Fruit fly (Drosophila melanogaster) whole organism, wandering third instar larva: ENCODE measurements around the gene CG5646.
A peak's percentile ranks its signal among the peaks of the same experiment; 100 is the strongest.

Experiments
- Abd-B ChIP-seq: fragments of >200 bp; optimal IDR thresholded peaks from 2 replicates; lab custom pipeline; 2017; ENCODE audit warnings: missing biosample characterization, missing genetic modification characterization
- CG32264 ChIP-seq: fragments of 200-800 bp; sonication (Bioruptor generic); optimal IDR thresholded peaks from 2 replicates; lab custom pipeline; 2016; ENCODE audit warnings: missing biosample characterization, missing genetic modification characterization
- CG9705 ChIP-seq: fragments of 200-800 bp; sonication (Bioruptor generic); optimal IDR thresholded peaks from 2 replicates; lab custom pipeline; 2018; ENCODE audit warnings: missing biosample characterization, mild to moderate bottlenecking, missing genetic modification characterization
- CrebA ChIP-seq: fragments of 200-800 bp; sonication (Bioruptor generic); optimal IDR thresholded peaks from 2 replicates; lab custom pipeline; 2016; ENCODE audit warnings: missing biosample characterization, mild to moderate bottlenecking, missing genetic modification characterization, borderline replicate concordance
- Dfd ChIP-seq: fragments of >200 bp; optimal IDR thresholded peaks from 2 replicates; lab custom pipeline; 2017; ENCODE audit warnings: missing biosample characterization, missing genetic modification characterization
- Dif ChIP-seq: fragments of 200-275, 200-300 bp; sonication (Bioruptor generic); optimal IDR thresholded peaks from 2 replicates; lab custom pipeline; 2018; ENCODE audit warnings: missing biosample characterization, missing genetic modification characterization; ENCODE audit not compliant: partially characterized antibody
- GATAd ChIP-seq: sonication (Bioruptor generic); optimal IDR thresholded peaks from 2 replicates; lab custom pipeline; 2016; ENCODE audit warnings: missing biosample characterization, missing genetic modification characterization
- HLH106 ChIP-seq: fragments of 200-800 bp; optimal IDR thresholded peaks from 3 replicates; lab custom pipeline; 2019; ENCODE audit warnings: missing biosample characterization, mild to moderate bottlenecking, missing genetic modification characterization, moderate library complexity
- Hnf4 ChIP-seq: fragments of 200-800 bp; sonication (Bioruptor generic); optimal IDR thresholded peaks from 2 replicates; lab custom pipeline; 2016; ENCODE audit warnings: missing biosample characterization, mild to moderate bottlenecking, missing genetic modification characterization
- Hr78 ChIP-seq: fragments of >200 bp; optimal IDR thresholded peaks from 2 replicates; lab custom pipeline; 2017; ENCODE audit warnings: missing biosample characterization, missing genetic modification characterization
- Hr83 ChIP-seq: fragments of 200-300 bp; sonication (Bioruptor generic); optimal IDR thresholded peaks from 2 replicates; lab custom pipeline; 2016; ENCODE audit warnings: missing biosample characterization, mild to moderate bottlenecking, missing genetic modification characterization, moderate library complexity; ENCODE audit not compliant: poor library complexity, severe bottlenecking
- Jra ChIP-seq: sonication (Bioruptor generic); optimal IDR thresholded peaks from 2 replicates; lab custom pipeline; 2016; ENCODE audit warnings: missing biosample characterization, missing genetic modification characterization
- Mio ChIP-seq: sonication (Bioruptor generic); optimal IDR thresholded peaks from 2 replicates; lab custom pipeline; 2016; ENCODE audit warnings: missing biosample characterization, missing genetic modification characterization
- Myc ChIP-seq: fragments of >200 bp; optimal IDR thresholded peaks from 2 replicates; lab custom pipeline; 2017
- N ChIP-seq: fragments of >200 bp; optimal IDR thresholded peaks from 2 replicates; lab custom pipeline; 2018; ENCODE audit warnings: missing biosample characterization, missing external identifiers, missing genetic modification characterization
- OdsH ChIP-seq: fragments of 200-800 bp; sonication (Bioruptor generic); optimal IDR thresholded peaks from 2 replicates; lab custom pipeline; 2016; ENCODE audit warnings: missing biosample characterization, mild to moderate bottlenecking, missing genetic modification characterization
- Rel ChIP-seq, 2 experiments: fragments of 200-800 bp; sonication (Bioruptor generic) in 1 of 2; optimal IDR thresholded peaks; 2 replicates in 1 of 2; 3 replicates in 1 of 2; lab custom pipeline; 2016 to 2019; ENCODE audit warnings: mild to moderate bottlenecking in 2 of 2, missing biosample characterization in 2 of 2, missing genetic modification characterization in 2 of 2, moderate library complexity in 1 of 2
- Sp1 ChIP-seq: fragments of 200-800 bp; sonication (Bioruptor generic); optimal IDR thresholded peaks from 3 replicates; lab custom pipeline; 2019; ENCODE audit warnings: missing biosample characterization, mild to moderate bottlenecking, missing genetic modification characterization, moderate library complexity
- Vsx2 ChIP-seq: fragments of 200-300, 225-300 bp; sonication (Bioruptor generic); optimal IDR thresholded peaks from 2 replicates; lab custom pipeline; 2018; ENCODE audit warnings: missing biosample characterization, missing genetic modification characterization; ENCODE audit not compliant: partially characterized antibody
- br ChIP-seq: fragments of 200-800 bp; sonication (Bioruptor generic); optimal IDR thresholded peaks from 2 replicates; lab custom pipeline; 2016; ENCODE audit warnings: missing biosample characterization, missing genetic modification characterization
- brk ChIP-seq: fragments of 200-800 bp; sonication (Bioruptor generic); optimal IDR thresholded peaks from 2 replicates; lab custom pipeline; 2016; ENCODE audit warnings: missing biosample characterization, mild to moderate bottlenecking, missing genetic modification characterization
- dl ChIP-seq, 2 experiments: fragments of 175-275, 200-275 bp in 1 of 2; fragments of 200-275 bp in 1 of 2; sonication (Bioruptor generic); optimal IDR thresholded peaks; lab custom pipeline; 2018; ENCODE audit warnings: mild to moderate bottlenecking in 2 of 2, missing biosample characterization in 2 of 2, missing genetic modification characterization in 2 of 2, moderate library complexity in 2 of 2; ENCODE audit not compliant: partially characterized antibody in 2 of 2, insufficient read depth in 1 of 2
- dmrt93B ChIP-seq: fragments of 200-800 bp; sonication (Bioruptor generic); optimal IDR thresholded peaks from 2 replicates; lab custom pipeline; 2018; ENCODE audit warnings: missing biosample characterization, mild to moderate bottlenecking, missing genetic modification characterization
- dsf ChIP-seq: sonication (Bioruptor generic); optimal IDR thresholded peaks from 2 replicates; lab custom pipeline; 2016; ENCODE audit warnings: missing biosample characterization, missing genetic modification characterization, borderline replicate concordance
- ey ChIP-seq: fragments of 200-800 bp; sonication (Bioruptor generic); optimal IDR thresholded peaks from 2 replicates; lab custom pipeline; 2016; ENCODE audit warnings: missing biosample characterization, missing genetic modification characterization
- foxo ChIP-seq, 2 experiments: fragments of 200-800 bp; sonication (Bioruptor generic); optimal IDR thresholded peaks; 2 replicates in 1 of 2; 3 replicates in 1 of 2; lab custom pipeline; 2016 to 2017; ENCODE audit warnings: missing biosample characterization in 2 of 2, missing genetic modification characterization in 2 of 2
- fru ChIP-seq: fragments of 200-800 bp; sonication (Bioruptor generic); optimal IDR thresholded peaks from 3 replicates; lab custom pipeline; 2016; ENCODE audit warnings: missing biosample characterization, mild to moderate bottlenecking, missing genetic modification characterization
- h ChIP-seq: fragments of 200-800 bp; sonication (Bioruptor generic); optimal IDR thresholded peaks from 3 replicates; lab custom pipeline; 2016; ENCODE audit warnings: missing biosample characterization, mild to moderate bottlenecking, missing genetic modification characterization
- jim ChIP-seq: fragments of 175-275, 200-325 bp; sonication (Bioruptor generic); optimal IDR thresholded peaks from 2 replicates; lab custom pipeline; 2016; ENCODE audit warnings: missing biosample characterization, mild to moderate bottlenecking, missing genetic modification characterization
- lola ChIP-seq: fragments of >200 bp; optimal IDR thresholded peaks from 2 replicates; lab custom pipeline; 2017; ENCODE audit warnings: missing biosample characterization, missing genetic modification characterization
- pan ChIP-seq: fragments of >200 bp; optimal IDR thresholded peaks from 2 replicates; lab custom pipeline; 2017
- psq ChIP-seq: fragments of 200-800 bp; sonication (Bioruptor generic); optimal IDR thresholded peaks from 3 replicates; lab custom pipeline; 2017; ENCODE audit warnings: missing biosample characterization, mild to moderate bottlenecking, missing genetic modification characterization, moderate library complexity
- rgr ChIP-seq: fragments of 200-800 bp; sonication (Bioruptor generic); optimal IDR thresholded peaks from 3 replicates; lab custom pipeline; 2016; ENCODE audit warnings: missing biosample characterization, mild to moderate bottlenecking, missing genetic modification characterization
- sage ChIP-seq: fragments of 200-800 bp; sonication (Bioruptor generic); optimal IDR thresholded peaks from 2 replicates; lab custom pipeline; 2016; ENCODE audit warnings: missing biosample characterization, mild to moderate bottlenecking, missing genetic modification characterization
- sv ChIP-seq: fragments of 200-800 bp; sonication (Bioruptor generic); optimal IDR thresholded peaks from 3 replicates; lab custom pipeline; 2016; ENCODE audit warnings: missing biosample characterization, missing genetic modification characterization
- tai ChIP-seq: sonication (Bioruptor generic); optimal IDR thresholded peaks from 2 replicates; lab custom pipeline; 2016; ENCODE audit warnings: missing biosample characterization, missing genetic modification characterization
- usp ChIP-seq: fragments of >200 bp; optimal IDR thresholded peaks from 2 replicates; lab custom pipeline; 2017; ENCODE audit warnings: missing biosample characterization, missing genetic modification characterization
- woc ChIP-seq: sonication (Bioruptor generic); optimal IDR thresholded peaks from 2 replicates; lab custom pipeline; 2016; ENCODE audit warnings: missing biosample characterization, mild to moderate bottlenecking, missing genetic modification characterization

Gene CG5646

dm6 chr3R:27569706-27570105 lies 8.6 kb upstream of the CG5646 start:
- no peak for TF ChIP-seq pan (lab: Kevin White, UChicago)
- no peak for TF ChIP-seq Hr83
- TF ChIP-seq CG9705 (GFP tag; lab: Kevin White, UChicago) = peak; percentile 69
- peak; percentile 92 for TF ChIP-seq fru (GFP tag; lab: Kevin White, UChicago)
- TF ChIP-seq ey (GFP tag; lab: Kevin White, UChicago) = peak; percentile 87
- no peak for TF ChIP-seq dl (GFP tag; optimal IDR thresholded peaks at IDR 0.05; lab: Kevin White, UChicago; ENCODE audit: insufficient read depth in 1 of 2, partially characterized antibody in 2 of 2)
- no peak for TF ChIP-seq Myc
- TF ChIP-seq Rel (GFP tag; optimal IDR thresholded peaks at IDR 0.05; lab: Kevin White, UChicago) = peak; percentile 27
- peak; percentile 29 for TF ChIP-seq Rel (tag; optimal IDR thresholded peaks at IDR 0.05; lab: Kevin White, UChicago)
- TF ChIP-seq HLH106 (tag; lab: Kevin White, UChicago) = peak; percentile 90
- no peak for TF ChIP-seq brk (GFP tag; lab: Kevin White, UChicago)
- TF ChIP-seq Hr78 = no peak
- peak; percentile 89 for TF ChIP-seq CG32264 (GFP tag; lab: Kevin White, UChicago)
- no peak for TF ChIP-seq N (GFP tag; lab: Kevin White, UChicago)
- TF ChIP-seq Hnf4 (GFP tag; lab: Kevin White, UChicago) = peak; percentile 74
- peak; percentile 80 for TF ChIP-seq dmrt93B (GFP tag; lab: Kevin White, UChicago)
- TF ChIP-seq Vsx2 = no peak
- TF ChIP-seq Jra (GFP tag; lab: Kevin White, UChicago) = peak; percentile 71
- TF ChIP-seq Dfd (GFP tag; lab: Kevin White, UChicago) = no peak
- peak; percentile 11 for TF ChIP-seq Mio (GFP tag; lab: Kevin White, UChicago)
- peak; percentile 80 to 93 for TF ChIP-seq foxo (GFP tag; optimal IDR thresholded peaks at IDR 0.05; lab: Kevin White, UChicago)
- TF ChIP-seq Abd-B (GFP tag; lab: Kevin White, UChicago) = no peak
- no peak for TF ChIP-seq CrebA (GFP tag; lab: Kevin White, UChicago)
- no peak for TF ChIP-seq dsf (GFP tag; lab: Kevin White, UChicago)
- TF ChIP-seq Dif (GFP tag; lab: Kevin White, UChicago) = no peak
- peak; percentile 98 for TF ChIP-seq h (GFP tag; lab: Kevin White, UChicago)
- TF ChIP-seq woc (GFP tag; lab: Kevin White, UChicago) = peak; percentile 71
- peak; percentile 85 for TF ChIP-seq rgr
- TF ChIP-seq sage (GFP tag; lab: Kevin White, UChicago) = peak; percentile 79
- peak; percentile 75 for TF ChIP-seq psq (GFP tag; lab: Kevin White, UChicago)
- TF ChIP-seq OdsH (GFP tag; lab: Kevin White, UChicago) = peak; percentile 87
- no peak for TF ChIP-seq jim (GFP tag; lab: Kevin White, UChicago)
- peak; percentile 52 for TF ChIP-seq GATAd (GFP tag; lab: Kevin White, UChicago)
- peak; percentile 70 for TF ChIP-seq tai (GFP tag; lab: Kevin White, UChicago)
- TF ChIP-seq usp (GFP tag; lab: Kevin White, UChicago) = no peak
- TF ChIP-seq lola (GFP tag; lab: Kevin White, UChicago) = no peak
- TF ChIP-seq sv (GFP tag; lab: Kevin White, UChicago) = peak; percentile 38
- peak; percentile 88 for TF ChIP-seq br (GFP tag; lab: Kevin White, UChicago)
- peak; percentile 66 for TF ChIP-seq Sp1 (GFP tag; lab: Kevin White, UChicago)

dm6 chr3R:27568545-27568944 lies 7.4 kb upstream of the CG5646 start:
- no peak for TF ChIP-seq Rel (GFP tag; optimal IDR thresholded peaks at IDR 0.05; lab: Kevin White, UChicago)
- peak; percentile 2 for TF ChIP-seq Rel (tag; optimal IDR thresholded peaks at IDR 0.05; lab: Kevin White, UChicago)
- no peak for TF ChIP-seq woc (GFP tag; lab: Kevin White, UChicago)
- no peak for TF ChIP-seq sv (GFP tag; lab: Kevin White, UChicago)
- TF ChIP-seq tai (GFP tag; lab: Kevin White, UChicago) = peak; percentile 6
- TF ChIP-seq, all 38 proteins: peak for 2
